Worm (Caenorhabditis elegans): ENCODE results near the gene ZK121.2.

The ZK121.2 gene

DNA sequence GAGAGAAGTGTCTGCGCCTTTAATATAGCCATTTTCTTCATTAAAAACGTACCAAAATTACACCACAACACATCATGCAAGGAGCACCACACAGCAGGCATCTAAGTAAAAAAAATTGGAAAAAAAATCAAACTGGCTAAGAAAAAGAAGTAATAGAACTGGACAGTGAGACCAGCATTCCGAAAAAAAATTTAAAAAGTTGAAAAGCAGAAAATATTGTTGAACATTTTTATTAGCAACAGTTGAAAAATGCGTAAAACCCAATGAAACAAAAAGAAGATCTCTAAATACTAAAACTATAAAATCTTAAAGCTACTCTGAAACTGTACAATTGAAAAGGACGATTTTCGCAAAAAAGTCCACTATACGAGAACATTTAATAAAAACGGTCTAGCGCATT, 40.6 kb downstream of the ZK121.2 start, which contains the start of gene Y32H12A.6:
Gene Y32H12A.6, minus strand, starts transcription at position 101 of the 400 bp plus-strand sequence.
- TF ChIP-seq daf-16 (GFP tag; optimal IDR thresholded peaks at IDR 0.05) (no peak), daf-16 (tag; optimal IDR thresholded peaks at IDR 0.05) (no peak), F37D6.2 (tag; optimal IDR thresholded peaks at IDR 0.05) (no peak), ztf-11 (tag; optimal IDR thresholded peaks at IDR 0.05) (no peak), sdz-12 (GFP tag; optimal IDR thresholded peaks at IDR 0.05) (no peak), ceh-32 (tag; optimal IDR thresholded peaks at IDR 0.05; ENCODE audit: poor library complexity) (no peak), php-3 (GFP tag; IDR thresholded peaks at IDR 0.05) (no peak), nhr-42 (GFP tag; IDR thresholded peaks at IDR 0.05) (no peak), F44E2.7 (GFP tag; IDR thresholded peaks at IDR 0.05) (no peak), mxl-2 (GFP tag; conservative IDR thresholded peaks at IDR 0.05) (no peak), zip-11 (GFP tag; IDR thresholded peaks at IDR 0.05) (no peak), nhr-111 (GFP tag; optimal IDR thresholded peaks at IDR 0.05) (no peak), Y5F2A.4 (GFP tag; optimal IDR thresholded peaks at IDR 0.05) (no peak), nhr-41 (GFP tag; IDR thresholded peaks at IDR 0.05) (no peak), nhr-10 (tag; optimal IDR thresholded peaks at IDR 0.05) (no peak), dve-1 (tag; optimal IDR thresholded peaks at IDR 0.05; ENCODE audit: insufficient read depth) (no peak), egl-43 (GFP tag; IDR thresholded peaks at IDR 0.05) (no peak), vab-7 (GFP tag; IDR thresholded peaks at IDR 0.05) (no peak), F49E8.2 (tag; optimal IDR thresholded peaks at IDR 0.05; ENCODE audit: borderline replicate concordance) (no peak), nhr-102 (tag; optimal IDR thresholded peaks at IDR 0.05) (no peak)

DNA sequence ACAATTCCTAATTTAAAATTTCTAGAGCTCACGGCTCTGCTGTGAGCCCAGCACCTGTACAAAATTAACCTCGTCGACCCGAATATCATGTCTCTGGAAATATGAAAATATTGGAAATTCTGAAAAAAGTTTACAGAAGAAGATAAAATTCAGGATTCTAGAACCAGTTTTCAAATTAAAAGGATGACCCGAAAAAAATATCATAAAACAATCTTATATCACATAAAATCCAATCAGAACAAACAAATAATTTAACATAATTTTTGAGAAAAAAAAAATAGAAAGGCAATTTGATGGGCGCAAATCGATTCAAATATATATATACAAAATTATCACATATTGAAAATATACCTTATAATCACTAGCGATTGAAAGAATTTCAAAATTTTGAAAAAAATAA, 43.8 kb downstream of the ZK121.2 start, which contains the start of gene Y32H12A.7:
Gene Y32H12A.7, minus strand, starts transcription at position 101 of the 400 bp plus-strand sequence.
- no peak for TF ChIP-seq attf-4 (tag; optimal IDR thresholded peaks at IDR 0.05)
- peak; percentile 72 for TF ChIP-seq aha-1 (tag)

DNA sequence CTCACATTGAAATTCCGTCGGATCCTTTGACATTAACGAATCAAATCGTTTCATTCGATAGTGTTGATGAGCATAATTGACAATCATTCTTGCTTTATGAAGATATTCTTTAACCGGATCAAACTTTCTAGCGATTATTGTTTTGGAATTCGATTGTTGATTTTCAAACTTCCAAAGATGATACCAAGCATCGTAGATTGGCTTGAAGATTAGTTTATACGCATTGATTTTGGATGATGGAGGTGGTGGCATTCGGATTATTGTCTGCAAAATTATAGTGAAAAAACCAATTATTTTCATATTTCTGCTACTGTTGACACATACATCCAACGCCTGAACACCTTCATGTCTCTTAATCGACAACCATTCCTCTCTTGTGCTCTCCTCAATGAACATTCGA, 46.6 kb downstream of the ZK121.2 start:
- TF ChIP-seq unc-62 (GFP tag; optimal IDR thresholded peaks at IDR 0.05 in 1 of 2) (peak in 1 of 2 experiments; percentile 95), unc-62 (tag; optimal IDR thresholded peaks at IDR 0.05) (no peak), F26F4.8 (GFP tag; conservative IDR thresholded peaks at IDR 0.05) (no peak), lim-7 (GFP tag; IDR thresholded peaks at IDR 0.05) (no peak), fos-1 (tag; optimal IDR thresholded peaks at IDR 0.05) (no peak)

DNA sequence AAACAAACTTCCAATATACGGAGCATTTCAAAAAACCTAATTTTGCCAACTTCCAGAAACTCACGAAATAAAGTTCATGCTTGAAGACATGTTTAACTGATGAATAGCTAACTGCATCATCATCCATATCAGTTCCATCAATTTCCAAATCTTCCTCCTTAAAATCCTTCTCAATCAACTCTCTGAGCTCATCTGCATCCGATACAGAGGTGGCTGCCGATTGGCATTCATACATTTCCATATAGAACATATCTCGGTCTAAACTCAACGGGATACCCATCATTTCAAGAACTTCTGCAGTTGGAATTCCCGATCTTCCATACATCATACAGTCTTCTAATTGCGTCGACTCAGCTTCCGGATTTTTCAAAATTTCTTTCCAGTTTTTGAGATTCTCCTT, 47.9 kb downstream of the ZK121.2 start:
- TF ChIP-seq unc-62 (GFP tag; optimal IDR thresholded peaks at IDR 0.05 in 1 of 2) (peak in 1 of 2 experiments; percentile 81), unc-62 (tag; optimal IDR thresholded peaks at IDR 0.05) (no peak), fos-1 (tag; optimal IDR thresholded peaks at IDR 0.05) (no peak), aha-1 (tag) (peak; percentile 65)
